Worm (Caenorhabditis elegans) whole organism, mixed stage, embryonic: ENCODE measurements around the gene cutl-23.

Source experiments
- bed-3 ChIP-seq: fragments of 200-800 bp; sonication (Bioruptor generic); optimal IDR thresholded peaks from 3 replicates; lab custom pipeline; 2018; ENCODE audit warnings: mild to moderate bottlenecking, missing genetic modification characterization, moderate library complexity, missing compliant biosample characterization
- ceh-83 ChIP-seq: fragments of 200-800 bp; sonication (Bioruptor generic); optimal IDR thresholded peaks from 2 replicates; lab custom pipeline; 2018; ENCODE audit warnings: mild to moderate bottlenecking, missing genetic modification characterization, missing compliant biosample characterization
- ces-1 ChIP-seq: fragments of 150-350 bp; optimal IDR thresholded peaks from 2 replicates; lab custom pipeline; 2014; ENCODE audit warnings: missing biosample characterization, missing genetic modification reagents, missing genetic modification characterization
- elt-3 ChIP-seq: fragments of 150-350 bp; optimal IDR thresholded peaks from 2 replicates; lab custom pipeline; 2014; ENCODE audit warnings: missing biosample characterization, missing genetic modification characterization
- mep-1 ChIP-seq: fragments of 150-350 bp; optimal IDR thresholded peaks from 2 replicates; lab custom pipeline; 2017; ENCODE audit warnings: missing biosample characterization, missing genetic modification reagents, missing genetic modification characterization, inconsistent platforms
- mls-2 ChIP-seq: sonication (generic microtip); optimal IDR thresholded peaks from 2 replicates; lab custom pipeline; 2016; ENCODE audit warnings: mild to moderate bottlenecking, missing genetic modification characterization, moderate library complexity, missing compliant biosample characterization
- nhr-76 ChIP-seq: sonication (generic microtip); optimal IDR thresholded peaks from 2 replicates; lab custom pipeline; 2017; ENCODE audit warnings: missing biosample characterization, missing genetic modification characterization
- pha-4 ChIP-seq: fragments of 150-350 bp; optimal IDR thresholded peaks from 2 replicates; lab custom pipeline; 2018; ENCODE audit warnings: missing biosample characterization, missing genetic modification reagents, missing genetic modification characterization
- snpc-4 ChIP-seq: fragments of 150-350 bp; optimal IDR thresholded peaks from 2 replicates; lab custom pipeline; 2014; ENCODE audit warnings: missing biosample characterization, missing genetic modification characterization
- sptf-1 ChIP-seq: sonication (generic microtip); optimal IDR thresholded peaks from 2 replicates; lab custom pipeline; 2017; ENCODE audit warnings: mild to moderate bottlenecking, missing genetic modification characterization, moderate library complexity, missing compliant biosample characterization
- zip-8 ChIP-seq: fragments of 150-350 bp; optimal IDR thresholded peaks from 2 replicates; lab custom pipeline; 2014; ENCODE audit warnings: missing biosample characterization, missing genetic modification characterization

DNA sequence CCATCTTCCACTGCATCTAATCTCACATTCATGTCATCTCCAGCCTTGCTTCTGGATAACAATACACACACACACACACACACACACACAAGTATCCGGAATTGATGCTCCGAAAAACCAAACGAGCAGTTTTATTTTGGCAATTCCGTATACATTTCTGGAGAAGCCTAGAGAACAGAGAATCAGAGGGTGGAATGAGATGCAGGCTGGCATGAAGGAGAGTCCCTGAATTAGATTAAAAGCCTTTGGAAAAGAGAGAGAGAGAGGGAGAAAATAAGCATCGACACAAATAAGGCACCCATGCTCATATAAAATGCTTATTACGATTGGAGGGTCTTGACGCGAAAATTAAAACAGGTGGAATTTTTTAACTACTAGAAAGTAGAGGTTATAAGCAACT, 9.3 kb upstream of the cutl-23 start:
- TF ChIP-seq nhr-76 (tag; lab: Kevin White, UChicago) (no peak), mls-2 (tag; lab: Kevin White, UChicago) (no peak), ceh-83 (GFP tag; lab: Kevin White, UChicago) (no peak), ces-1 (peak; percentile 89), sptf-1 (no peak), elt-3 (no peak), zip-8 (tag; lab: Kevin White, UChicago) (no peak), bed-3 (no peak), mep-1 (tag; lab: Kevin White, UChicago) (no peak), snpc-4 (tag; lab: Kevin White, UChicago) (no peak), pha-4 (tag; lab: Kevin White, UChicago) (no peak)
